Fruit fly (Drosophila melanogaster) whole organism, pupa: ENCODE data around the gene CG13044.

Experiments used
- CG8159 ChIP-seq: fragments of 200-800 bp; sonication (Bioruptor generic); optimal IDR thresholded peaks from 3 replicates; lab custom pipeline; 2018; ENCODE audit warnings: missing biosample characterization, mild to moderate bottlenecking, missing genetic modification characterization, moderate library complexity
- Pif1A ChIP-seq: fragments of 200-800 bp; sonication (Bioruptor generic); optimal IDR thresholded peaks from 3 replicates; lab custom pipeline; 2016; ENCODE audit warnings: missing biosample characterization, missing genetic modification characterization
- Pif1B ChIP-seq: fragments of 200-800 bp; sonication (Bioruptor generic); optimal IDR thresholded peaks from 3 replicates; lab custom pipeline; 2016; ENCODE audit warnings: missing biosample characterization, missing genetic modification characterization
- rn ChIP-seq: fragments of 200-800 bp; sonication (Bioruptor generic); IDR thresholded peaks from 2 replicates; pipeline ENCODE4 v1.3.6; 2022; ENCODE audit warnings: missing biosample characterization, missing genetic modification characterization

DNA sequence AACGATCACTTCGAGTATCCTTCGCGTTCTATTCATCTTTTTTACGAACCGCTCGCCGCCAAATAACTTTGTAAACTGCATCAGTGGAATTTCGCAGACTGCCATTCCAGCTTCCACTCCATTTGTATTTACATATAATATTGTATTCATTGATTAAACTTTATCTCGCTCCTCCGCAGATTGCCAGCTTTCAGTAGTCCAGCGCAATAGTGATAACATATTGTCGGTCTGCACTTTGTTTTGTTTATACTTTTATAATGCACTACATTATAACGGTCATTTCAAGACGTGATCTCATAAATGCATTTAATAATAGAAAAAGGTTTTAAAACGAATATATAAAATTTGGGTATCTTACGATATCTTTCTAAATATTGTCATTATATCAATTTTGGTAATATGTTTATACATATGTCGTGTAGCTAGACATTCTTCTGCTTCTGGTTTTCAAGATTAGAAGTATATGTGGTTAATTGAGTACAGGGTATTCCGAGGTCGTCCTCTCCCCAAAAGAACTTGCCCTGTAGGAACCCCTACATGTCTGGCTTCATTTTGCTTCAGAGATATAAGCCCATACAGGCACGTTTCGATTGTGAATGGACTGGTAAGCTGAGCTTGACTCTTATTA is 34.8 kb downstream of the CG13044 start, which contains the start of gene CG4950:
- peak; percentile 22 for TF ChIP-seq Pif1A (GFP tag; lab: Kevin White, UChicago)
- peak; percentile 75 for TF ChIP-seq CG8159 (tag; lab: Kevin White, UChicago)
- no peak for TF ChIP-seq rn
- TF ChIP-seq Pif1B (GFP tag; lab: Kevin White, UChicago), result peak; percentile 10
